Worm (Caenorhabditis elegans) whole organism, L4/young adult: ENCODE results near the gene math-26.

Experiments used
- W03F9.2 ChIP-seq: fragments of 150-350 bp; optimal IDR thresholded peaks from 2 replicates; lab custom pipeline; 2014; ENCODE audit warnings: missing biosample characterization, missing genetic modification characterization
- dao-5 ChIP-seq: sonication (generic microtip); optimal IDR thresholded peaks from 2 replicates; lab custom pipeline; 2016; ENCODE audit warnings: missing genotype, missing genetic modification characterization, moderate library complexity, missing compliant biosample characterization
- him-1 ChIP-seq: sonication (generic microtip); optimal IDR thresholded peaks from 2 replicates; lab custom pipeline; 2016; ENCODE audit warnings: missing genotype, missing genetic modification reagents, missing genetic modification characterization, missing compliant biosample characterization

- no peak for TF ChIP-seq W03F9.2
- TF ChIP-seq dao-5 (tag; lab: Kevin White, UChicago) = no peak
- no peak for TF ChIP-seq him-1 (tag; lab: Kevin White, UChicago)
These were observed 21.0 kb upstream of the math-26 start, which contains the start of the genes F36H5.13 and F36H5.8 for ce11 chrII:1750413-1750812.
